Worm (Caenorhabditis elegans): ENCODE results near the gene lron-15.
A peak's percentile ranks its signal among the peaks of the same experiment; 100 is the strongest.

Gene lron-15

DNA sequence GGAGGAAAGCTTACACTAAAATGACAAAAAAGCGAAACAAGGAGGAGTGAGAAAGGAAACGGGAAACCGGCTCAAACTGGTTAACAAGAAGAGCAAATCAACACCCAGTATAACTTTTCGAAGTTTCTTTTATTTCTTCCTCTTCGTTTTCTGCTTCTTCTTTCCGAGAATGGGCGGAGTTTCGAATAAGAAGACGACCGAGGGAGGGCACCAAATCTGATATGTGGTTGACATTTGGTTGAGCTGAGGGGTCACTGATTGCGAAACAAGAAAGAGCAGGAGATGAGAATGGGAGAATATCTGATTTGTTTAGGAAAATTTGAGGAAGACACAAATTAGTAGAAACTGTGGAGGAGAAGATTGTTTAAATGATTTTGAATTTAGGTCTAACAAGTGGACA, 46.1 kb downstream of the lron-15 start:
- TF ChIP-seq ceh-82 (tag; optimal IDR thresholded peaks at IDR 0.05) (no peak), alr-1 (tag; optimal IDR thresholded peaks at IDR 0.05; ENCODE audit: borderline replicate concordance) (no peak), aha-1 (tag; optimal IDR thresholded peaks at IDR 0.05) (no peak), unc-62 (GFP tag; optimal IDR thresholded peaks at IDR 0.05) (no peak), nhr-28 (tag; optimal IDR thresholded peaks at IDR 0.05) (no peak), unc-86 (tag; optimal IDR thresholded peaks at IDR 0.05) (no peak), blmp-1 (tag; optimal IDR thresholded peaks at IDR 0.05) (no peak), fkh-10 (GFP tag; optimal IDR thresholded peaks at IDR 0.05) (peak; percentile 44), fkh-4 (tag; optimal IDR thresholded peaks at IDR 0.05; ENCODE audit: borderline replicate concordance) (no peak), ceh-90 (tag; optimal IDR thresholded peaks at IDR 0.05) (no peak), C16A3.4 (tag; optimal IDR thresholded peaks at IDR 0.05) (no peak), lin-14 (GFP tag; optimal IDR thresholded peaks at IDR 0.05) (peak; percentile 59)

DNA sequence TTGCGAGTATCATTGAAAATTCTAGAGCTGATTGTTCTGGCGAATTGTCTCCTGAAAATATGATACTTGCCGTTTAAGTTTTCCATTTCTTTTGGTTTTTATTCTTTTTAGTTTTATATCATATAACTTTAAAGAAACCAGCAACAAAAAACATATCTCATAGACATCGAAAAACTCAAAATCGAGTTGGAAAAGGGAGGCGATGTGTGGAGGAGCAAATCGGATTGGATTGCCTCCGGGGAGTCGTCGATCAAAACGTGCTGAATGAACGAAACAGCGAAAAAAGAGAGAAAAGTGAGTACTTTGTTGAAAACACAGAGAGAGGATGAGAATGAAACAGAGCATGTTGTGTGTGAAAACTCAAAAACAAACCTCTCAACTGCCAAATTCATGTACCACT, 47.6 kb downstream of the lron-15 start:
- TF ChIP-seq blmp-1 (tag; optimal IDR thresholded peaks at IDR 0.05) (no peak), nhr-71 (tag; optimal IDR thresholded peaks at IDR 0.05) (no peak), lin-14 (GFP tag; optimal IDR thresholded peaks at IDR 0.05) (peak; percentile 58), elt-2 (tag; optimal IDR thresholded peaks at IDR 0.05) (no peak), hlh-4 (tag; optimal IDR thresholded peaks at IDR 0.05) (no peak), mef-2 (tag; optimal IDR thresholded peaks at IDR 0.05) (no peak)

DNA sequence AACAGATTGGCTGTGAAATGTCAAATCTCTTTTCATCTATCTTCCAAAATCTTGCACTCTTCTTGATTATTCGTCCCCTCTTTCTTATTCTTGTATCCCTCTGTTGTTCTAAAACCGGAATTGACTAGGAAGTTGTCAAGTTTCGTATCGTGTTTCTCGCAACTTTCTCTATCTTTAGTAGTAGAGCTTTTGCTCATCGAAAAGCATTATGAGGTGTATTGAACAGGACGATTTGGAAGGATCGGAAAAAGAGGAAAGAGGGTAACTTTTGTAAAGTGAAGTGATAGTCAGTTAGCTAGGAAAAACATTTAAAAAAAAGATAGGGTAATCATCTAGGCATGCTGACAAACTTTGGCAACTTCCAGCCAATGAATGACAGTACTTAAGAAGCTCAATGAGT, 48.2 kb downstream of the lron-15 start:
- TF ChIP-seq nhr-237 (tag; optimal IDR thresholded peaks at IDR 0.05) (no peak), tbx-2 (tag; optimal IDR thresholded peaks at IDR 0.05) (no peak)

DNA sequence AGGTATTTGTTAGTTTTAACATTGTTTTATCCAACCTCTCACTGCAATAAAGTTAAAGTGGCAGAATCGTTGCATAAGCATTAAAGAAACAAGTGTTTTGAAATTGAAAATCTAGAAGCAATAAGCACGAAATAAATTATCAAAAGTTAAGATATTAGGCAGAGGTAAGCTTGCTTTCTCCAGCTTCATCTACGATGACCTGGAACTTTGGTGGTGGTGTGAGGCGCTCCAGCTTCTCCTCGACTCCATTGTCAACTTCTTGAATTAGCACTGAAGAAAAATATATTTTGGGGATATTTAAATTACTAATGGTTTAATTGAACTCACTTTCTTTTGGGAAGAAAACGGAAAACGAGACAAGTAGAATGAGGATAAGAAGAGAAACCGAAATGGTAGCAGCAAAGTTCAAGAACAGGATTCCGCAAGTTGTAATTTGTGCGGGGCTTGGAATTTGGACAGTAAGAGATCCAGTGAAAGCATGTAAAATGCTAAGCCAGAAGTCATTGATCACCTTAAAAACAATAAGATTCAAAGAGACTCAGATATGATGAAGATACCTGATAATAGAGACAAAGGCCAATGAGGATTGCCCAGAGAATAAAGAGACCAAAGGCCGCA, 50.9 kb downstream of the lron-15 start:
- TF ChIP-seq ces-1 (GFP tag; optimal IDR thresholded peaks at IDR 0.05) (no peak), blmp-1 (tag; optimal IDR thresholded peaks at IDR 0.05) (peak; percentile 2), ztf-4 (tag; optimal IDR thresholded peaks at IDR 0.05) (peak; percentile 14)

DNA sequence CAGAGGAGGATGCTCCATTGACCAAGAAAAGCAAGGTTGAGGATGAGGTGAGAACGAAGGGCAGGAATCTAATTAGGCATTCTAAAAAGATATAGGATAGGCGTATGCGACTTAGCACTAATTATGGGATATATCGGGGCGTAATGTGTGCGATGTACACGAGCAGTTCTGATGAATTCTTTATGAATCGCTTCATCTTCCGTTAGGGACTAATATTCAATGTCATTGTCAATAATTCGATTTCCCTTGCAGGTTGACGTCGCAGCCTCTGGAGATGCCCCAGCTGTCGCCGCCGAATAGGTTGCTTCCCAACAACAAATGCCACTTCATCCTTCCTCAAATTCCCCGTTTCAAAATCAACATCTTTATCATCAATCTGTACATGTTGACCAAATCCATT, 51.6 kb downstream of the lron-15 start:
- TF ChIP-seq nhr-12 (tag; optimal IDR thresholded peaks at IDR 0.05) (no peak), lin-15B (tag; optimal IDR thresholded peaks at IDR 0.05) (no peak), nhr-84 (tag; optimal IDR thresholded peaks at IDR 0.05) (no peak), unc-62 (GFP tag; optimal IDR thresholded peaks at IDR 0.05) (no peak), C04F5.9 (tag; optimal IDR thresholded peaks at IDR 0.05) (no peak), fkh-4 (tag; optimal IDR thresholded peaks at IDR 0.05; ENCODE audit: borderline replicate concordance) (no peak), C34B4.2 (tag; optimal IDR thresholded peaks at IDR 0.05) (no peak), F16B12.6 (tag; optimal IDR thresholded peaks at IDR 0.05) (no peak), nhr-11 (tag; optimal IDR thresholded peaks at IDR 0.05) (no peak), nhr-85 (tag) (no peak)

DNA sequence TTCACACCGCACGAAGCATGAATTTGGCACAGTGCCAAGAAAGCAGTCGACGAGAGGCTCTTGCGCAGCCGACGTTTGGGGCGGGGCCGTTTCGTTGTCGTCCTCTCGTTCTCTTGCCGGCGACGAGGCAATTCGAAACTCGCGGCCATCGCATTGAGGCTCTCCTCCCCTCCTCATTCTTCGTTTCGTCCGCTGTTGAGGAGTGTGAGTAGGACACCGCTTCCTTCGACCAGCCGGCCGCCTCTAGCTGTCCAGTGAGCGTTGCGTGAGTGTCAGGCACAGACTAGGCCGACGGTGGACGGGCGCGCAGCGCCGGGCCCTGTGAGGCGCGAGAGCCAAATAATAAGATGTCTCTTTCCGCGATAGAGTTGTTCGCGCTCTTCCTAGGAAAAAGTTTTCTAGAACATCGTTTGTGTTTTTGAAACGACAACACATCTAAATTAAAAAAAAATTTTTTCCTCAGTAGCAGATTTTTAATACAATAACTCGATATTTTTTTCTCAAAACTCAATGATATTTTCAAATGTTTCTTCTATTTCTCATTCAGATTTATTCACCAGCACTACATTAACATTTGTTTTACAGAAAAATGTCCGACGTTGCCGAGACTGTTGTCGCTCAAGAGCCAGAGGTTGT, 52.8 kb downstream of the lron-15 start, which contains the start of the genes T28D9.11 and T28D9.1:
Gene T28D9.11, minus strand, starts transcription at position 177 of the 636 bp plus-strand sequence.
Gene T28D9.1, plus strand, starts transcription at position 586 of the 636 bp plus-strand sequence.
- TF ChIP-seq pqm-1 (tag; optimal IDR thresholded peaks at IDR 0.05) = no peak
- no peak for TF ChIP-seq tlp-1 (tag; optimal IDR thresholded peaks at IDR 0.05)
- TF ChIP-seq ztf-11 (tag; optimal IDR thresholded peaks at IDR 0.05) = peak in 1 of 2 experiments; percentile 54
- TF ChIP-seq hpl-2 (GFP tag; optimal IDR thresholded peaks at IDR 0.05) = no peak
- TF ChIP-seq mdl-1 (tag; optimal IDR thresholded peaks at IDR 0.05) = no peak
- no peak for TF ChIP-seq hlh-4 (tag; optimal IDR thresholded peaks at IDR 0.05)
- TF ChIP-seq vab-15 (tag; optimal IDR thresholded peaks at IDR 0.05) = no peak
- no peak for TF ChIP-seq skn-1 (tag; optimal IDR thresholded peaks at IDR 0.05)
- TF ChIP-seq fos-1 (tag; optimal IDR thresholded peaks at IDR 0.05) = no peak
- TF ChIP-seq mef-2 (tag; optimal IDR thresholded peaks at IDR 0.05) = no peak
- TF ChIP-seq nhr-84 (tag; optimal IDR thresholded peaks at IDR 0.05) = no peak
- no peak for TF ChIP-seq nhr-90 (tag; optimal IDR thresholded peaks at IDR 0.05; ENCODE audit: poor library complexity)
- peak; percentile 33 for TF ChIP-seq lin-13 (GFP tag; optimal IDR thresholded peaks at IDR 0.05)
- TF ChIP-seq nhr-71 (tag; optimal IDR thresholded peaks at IDR 0.05) = peak; percentile 55
- peak; percentile 56 for TF ChIP-seq nhr-47 (tag; optimal IDR thresholded peaks at IDR 0.05)
- peak; percentile 23 for TF ChIP-seq ztf-4 (tag; optimal IDR thresholded peaks at IDR 0.05)
- TF ChIP-seq pax-3 (tag; optimal IDR thresholded peaks at IDR 0.05) = no peak
- no peak for TF ChIP-seq aly-2 (tag; optimal IDR thresholded peaks at IDR 0.05)
- peak; percentile 88 for TF ChIP-seq lin-14 (GFP tag; optimal IDR thresholded peaks at IDR 0.05)
- TF ChIP-seq isw-1 (GFP tag; IDR thresholded peaks at IDR 0.05) = no peak
- no peak for TF ChIP-seq ceh-88 (GFP tag; IDR thresholded peaks at IDR 0.05)
